Fruit fly (Drosophila melanogaster): Measurements from ENCODE around the gene SWIP.

SWIP gene

dm6 chrX:16303636-16304035, 9.9 kb upstream of the SWIP start, which contains the start of gene CG3679 (continued):
- TF ChIP-seq CG2712 (tag; optimal IDR thresholded peaks at IDR 0.05) (peak; percentile 58), CG14860 (GFP tag; IDR thresholded peaks at IDR 0.05; ENCODE audit: partially characterized antibody) (peak; percentile 67), CG31441 (GFP tag; IDR thresholded peaks at IDR 0.05) (no peak), CG17912 (GFP tag; optimal IDR thresholded peaks at IDR 0.05) (no peak), H2.0 (GFP tag; IDR thresholded peaks at IDR 0.05) (no peak), CG16813 (GFP tag; IDR thresholded peaks at IDR 0.05; ENCODE audit: partially characterized antibody) (peak; percentile 66), hb (GFP tag; IDR thresholded peaks at IDR 0.05; ENCODE audit: partially characterized antibody) (peak; percentile 55; the same call in 2 of the 3 replicates), sisA (GFP tag; IDR thresholded peaks at IDR 0.05) (no peak), Hey (tag; optimal IDR thresholded peaks at IDR 0.05) (no peak), onecut (GFP tag; IDR thresholded peaks at IDR 0.05) (no peak), CG1647 (GFP tag; optimal IDR thresholded peaks at IDR 0.05) (no peak), Dp (GFP tag; optimal IDR thresholded peaks at IDR 0.05) (peak; percentile 74), amos (GFP tag; IDR thresholded peaks at IDR 0.05; ENCODE audit: partially characterized antibody) (peak; percentile 73; the same call in 1 of the 2 replicates), Atf-2 (GFP tag; optimal IDR thresholded peaks at IDR 0.05) (no peak), CG12659 (GFP tag; optimal IDR thresholded peaks at IDR 0.05) (peak; percentile 9), insv (GFP tag; optimal IDR thresholded peaks at IDR 0.05) (no peak), stc (GFP tag; IDR thresholded peaks at IDR 0.05) (no peak), HmgZ (tag; optimal IDR thresholded peaks at IDR 0.05) (no peak), org-1 (GFP tag; optimal IDR thresholded peaks at IDR 0.05) (no peak), CG4328 (GFP tag; optimal IDR thresholded peaks at IDR 0.05) (no peak), mam (GFP tag; optimal IDR thresholded peaks at IDR 0.05) (no peak)

- TF ChIP-seq hbn (GFP tag; IDR thresholded peaks at IDR 0.05; ENCODE audit: partially characterized antibody) (no peak), repo (GFP tag; optimal IDR thresholded peaks at IDR 0.05) (no peak), pb (GFP tag; optimal IDR thresholded peaks at IDR 0.05) (no peak), Deaf1 (tag; optimal IDR thresholded peaks at IDR 0.05) (peak; percentile 71), Aef1 (GFP tag; IDR thresholded peaks at IDR 0.05) (no peak), HLH4C (GFP tag; IDR thresholded peaks at IDR 0.05; ENCODE audit: partially characterized antibody) (0 out of 3 replicates have a peak, but pooled peaks have one; percentile 34), Hr78 (GFP tag; optimal IDR thresholded peaks at IDR 0.05) (peak in 1 of 2 experiments; percentile 75), bowl (GFP tag; IDR thresholded peaks at IDR 0.05) (no peak), sug (tag; optimal IDR thresholded peaks at IDR 0.05) (peak; percentile 85), CG13287 (GFP tag; IDR thresholded peaks at IDR 0.05; ENCODE audit: partially characterized antibody) (no peak), cwo (GFP tag; optimal IDR thresholded peaks at IDR 0.05) (peak; percentile 16), CG18262 (tag; optimal IDR thresholded peaks at IDR 0.05) (peak; percentile 57), CG34376 (GFP tag; optimal IDR thresholded peaks at IDR 0.05) (peak; percentile 81), NK7.1 (GFP tag; optimal IDR thresholded peaks at IDR 0.05) (no peak), sens (GFP tag) (no peak), mirr (GFP tag; optimal IDR thresholded peaks at IDR 0.05) (peak; percentile 25), row (GFP tag; IDR thresholded peaks at IDR 0.05) (peak; percentile 34; the same call in 2 of the 3 replicates), Dbx (GFP tag; IDR thresholded peaks at IDR 0.05) (no peak), CG6175 (GFP tag; IDR thresholded peaks at IDR 0.05) (no peak), otp (GFP tag; IDR thresholded peaks at IDR 0.05) (0 out of 3 replicates have a peak, but pooled peaks have one; percentile 33), salm (tag; optimal IDR thresholded peaks at IDR 0.05) (no peak), CG1529 (GFP tag; optimal IDR thresholded peaks at IDR 0.05) (no peak), CG17568 (GFP tag; optimal IDR thresholded peaks at IDR 0.05) (no peak), CG10543 (GFP tag; optimal IDR thresholded peaks at IDR 0.05) (peak; percentile 71), CG3065 (GFP tag; optimal IDR thresholded peaks at IDR 0.05) (peak; percentile 11), gsb (GFP tag; IDR thresholded peaks at IDR 0.05) (no peak), CG17359 (tag; optimal IDR thresholded peaks at IDR 0.05) (no peak), grn (GFP tag; optimal IDR thresholded peaks at IDR 0.05) (peak; percentile 95), exex (tag; optimal IDR thresholded peaks at IDR 0.05) (peak; percentile 77)
Measured at dm6 chrX:16308310-16308918, 5.1 kb upstream of the SWIP start, which contains the start of gene Had1. TSS of gene Had1 (minus strand) at chrX:16308667.
